Worm (Caenorhabditis elegans): Measurements from ENCODE around the gene C50B6.9.

Gene C50B6.9

DNA sequence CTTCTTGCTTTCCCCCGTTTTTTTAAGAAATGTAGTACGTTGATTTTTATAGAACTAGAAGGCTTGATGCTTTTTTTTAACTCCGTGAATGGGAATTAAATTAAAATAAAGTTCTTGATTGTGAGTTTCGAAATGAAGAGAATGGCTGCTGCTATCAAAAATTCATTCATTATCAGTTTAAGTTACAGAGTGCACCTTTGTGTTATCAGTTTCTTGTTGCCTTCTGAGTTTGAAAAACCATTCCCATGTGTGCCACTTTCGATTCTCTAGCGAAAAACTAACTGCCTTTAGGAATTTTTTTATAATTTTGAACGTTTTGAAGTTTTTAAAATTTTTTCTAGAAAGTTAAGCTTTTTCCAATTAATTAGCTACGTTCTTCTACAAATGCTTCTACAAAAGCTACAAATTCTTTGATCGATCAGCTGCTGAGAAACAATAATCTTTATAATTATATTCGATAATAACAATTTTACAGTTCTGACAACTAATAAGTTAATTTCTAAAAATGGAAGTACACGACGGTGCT is 31.4 kb upstream of the C50B6.9 start, which contains the start of gene C26E1.2:
TSS of gene C26E1.2 (plus strand) at position 476 of the 526 bp plus-strand sequence.
- TF ChIP-seq elt-2 (tag; optimal IDR thresholded peaks at IDR 0.05) (peak; percentile 50), pax-1 (tag; optimal IDR thresholded peaks at IDR 0.05) (no peak)

- TF ChIP-seq hlh-15 (tag; optimal IDR thresholded peaks at IDR 0.05): no peak
- no peak for TF ChIP-seq pat-9 (tag; optimal IDR thresholded peaks at IDR 0.05)
- TF ChIP-seq elt-2 (tag; optimal IDR thresholded peaks at IDR 0.05): no peak
- no peak for TF ChIP-seq K02D7.2 (tag; optimal IDR thresholded peaks at IDR 0.05)
- TF ChIP-seq pag-3 (tag; optimal IDR thresholded peaks at IDR 0.05; ENCODE audit: borderline replicate concordance): no peak
- no peak for TF ChIP-seq ceh-31 (tag; optimal IDR thresholded peaks at IDR 0.05)
- TF ChIP-seq ceh-24 (tag; optimal IDR thresholded peaks at IDR 0.05): no peak
- no peak for TF ChIP-seq zip-5 (tag; optimal IDR thresholded peaks at IDR 0.05)
Measured at ce11 chrV:13308616-13309015, 27.6 kb upstream of the C50B6.9 start, which contains the start of gene C50B6.1. C50B6.1 (plus strand) TSS chrV:13308916.

DNA sequence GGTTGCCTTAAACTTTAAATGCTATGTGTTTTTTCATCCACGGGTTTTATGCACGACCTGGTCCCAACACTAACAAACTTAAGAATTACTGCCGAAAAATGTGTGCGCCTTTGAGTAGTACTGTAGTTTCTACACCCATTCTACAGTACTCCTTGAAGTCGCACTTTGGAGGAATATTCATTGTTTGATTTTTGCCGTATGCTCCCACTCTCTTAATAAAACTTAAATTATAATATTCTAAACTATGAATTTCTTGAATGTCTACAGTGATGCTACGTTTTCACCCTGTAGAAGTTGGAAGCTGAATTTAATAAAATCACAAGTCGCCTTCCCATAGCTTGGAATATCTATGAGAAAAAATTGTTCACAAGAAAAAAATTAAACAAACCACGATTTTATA is 26.4 kb upstream of the C50B6.9 start:
- no peak for TF ChIP-seq fax-1 (tag; optimal IDR thresholded peaks at IDR 0.05)
- TF ChIP-seq sox-2 (GFP tag; IDR thresholded peaks at IDR 0.05): no peak
- no peak for TF ChIP-seq ets-4 (tag; optimal IDR thresholded peaks at IDR 0.05)
- no peak for TF ChIP-seq ahr-1 (tag; optimal IDR thresholded peaks at IDR 0.05)
- TF ChIP-seq fkh-6 (tag; optimal IDR thresholded peaks at IDR 0.05): no peak
- no peak for TF ChIP-seq hlh-30 (tag; optimal IDR thresholded peaks at IDR 0.05; ENCODE audit: insufficient read depth)

ce11 chrV:13312210-13312676 is 23.9 kb upstream of the C50B6.9 start, which contains the start of gene nasp-2:
nasp-2 (minus strand) TSS chrV:13312260.
- TF ChIP-seq pha-4 (tag; optimal IDR thresholded peaks at IDR 0.05): no peak
- TF ChIP-seq ceh-9 (tag; optimal IDR thresholded peaks at IDR 0.05): no peak
- TF ChIP-seq ceh-24 (tag; optimal IDR thresholded peaks at IDR 0.05): no peak
- TF ChIP-seq hlh-13 (GFP tag; optimal IDR thresholded peaks at IDR 0.05): no peak
- TF ChIP-seq ceh-45 (GFP tag; IDR thresholded peaks at IDR 0.05): no peak
- no peak for TF ChIP-seq hlh-30 (tag; optimal IDR thresholded peaks at IDR 0.05; ENCODE audit: insufficient read depth)
- no peak for TF ChIP-seq tbx-7 (tag; optimal IDR thresholded peaks at IDR 0.05)
- TF ChIP-seq hlh-6 (tag; optimal IDR thresholded peaks at IDR 0.05): no peak
- TF ChIP-seq ref-2 (tag; optimal IDR thresholded peaks at IDR 0.05): no peak
- no peak for TF ChIP-seq sdc-2 (tag; optimal IDR thresholded peaks at IDR 0.05)
- TF ChIP-seq ztf-16 (tag; optimal IDR thresholded peaks at IDR 0.05): no peak
- TF ChIP-seq Y22D7AL.16 (tag; optimal IDR thresholded peaks at IDR 0.05): no peak
- TF ChIP-seq syd-9 (tag; optimal IDR thresholded peaks at IDR 0.05): no peak
- no peak for TF ChIP-seq npax-4 (tag; optimal IDR thresholded peaks at IDR 0.05)
- TF ChIP-seq sox-4 (tag; optimal IDR thresholded peaks at IDR 0.05): no peak
- no peak for TF ChIP-seq zip-5 (tag; optimal IDR thresholded peaks at IDR 0.05)
- no peak for TF ChIP-seq lin-11 (tag; optimal IDR thresholded peaks at IDR 0.05)
- no peak for TF ChIP-seq dmd-4 (tag; optimal IDR thresholded peaks at IDR 0.05; ENCODE audit: borderline replicate concordance)
- no peak for TF ChIP-seq unc-86 (tag; optimal IDR thresholded peaks at IDR 0.05)

- TF ChIP-seq ceh-9 (tag; optimal IDR thresholded peaks at IDR 0.05) (no peak), ceh-30 (tag; optimal IDR thresholded peaks at IDR 0.05) (no peak), ceh-14 (tag; optimal IDR thresholded peaks at IDR 0.05) (no peak), ceh-45 (GFP tag; IDR thresholded peaks at IDR 0.05) (no peak), pqm-1 (tag; optimal IDR thresholded peaks at IDR 0.05) (no peak), unc-3 (GFP tag; conservative IDR thresholded peaks at IDR 0.05) (no peak), unc-3 (tag; optimal IDR thresholded peaks at IDR 0.05) (no peak), ttx-3 (tag; optimal IDR thresholded peaks at IDR 0.05) (no peak), unc-42 (tag; optimal IDR thresholded peaks at IDR 0.05) (peak; percentile 72), fax-1 (tag; optimal IDR thresholded peaks at IDR 0.05) (peak; percentile 12), lim-6 (tag; optimal IDR thresholded peaks at IDR 0.05) (peak; percentile 17), hlh-8 (tag; optimal IDR thresholded peaks at IDR 0.05) (peak; percentile 74), ceh-34 (tag; optimal IDR thresholded peaks at IDR 0.05) (peak; percentile 39), T23F11.4 (GFP tag; optimal IDR thresholded peaks at IDR 0.05) (no peak), tbx-7 (tag; optimal IDR thresholded peaks at IDR 0.05) (peak; percentile 65), unc-55 (GFP tag; optimal IDR thresholded peaks at IDR 0.05) (peak; percentile 26), ceh-2 (tag; optimal IDR thresholded peaks at IDR 0.05) (peak; percentile 89), nfya-1 (tag; optimal IDR thresholded peaks at IDR 0.05) (peak; percentile 38)
Measured at ce11 chrV:13313045-13313623, 23.0 kb upstream of the C50B6.9 start, which contains the start of gene C50B6.3. C50B6.3 (plus strand) TSS chrV:13313573.

Data from whole organism, late embryonic.